Fruit fly (Drosophila melanogaster): Measurements from ENCODE around the gene CG9806.

The CG9806 gene

dm6 chrX:10601479-10601921 is 25.4 kb downstream of the CG9806 start (continued):
- TF ChIP-seq Bteb2 (GFP tag; optimal IDR thresholded peaks at IDR 0.05) (no peak), fd3F (GFP tag; optimal IDR thresholded peaks at IDR 0.05) (peak; percentile 4), chn (GFP tag; optimal IDR thresholded peaks at IDR 0.05) (peak; percentile 45), CG34376 (GFP tag; optimal IDR thresholded peaks at IDR 0.05) (peak; percentile 38), knrl (GFP tag; IDR thresholded peaks at IDR 0.05; ENCODE audit: partially characterized antibody) (no peak), CG33557 (GFP tag; optimal IDR thresholded peaks at IDR 0.05) (no peak), CG9797 (GFP tag; optimal IDR thresholded peaks at IDR 0.05) (no peak), ind (GFP tag; optimal IDR thresholded peaks at IDR 0.05) (peak; percentile 66), unc-4 (GFP tag; IDR thresholded peaks at IDR 0.05; ENCODE audit: partially characterized antibody) (no peak), Mes4 (GFP tag; optimal IDR thresholded peaks at IDR 0.05) (no peak), ara (GFP tag; IDR thresholded peaks at IDR 0.05) (no peak), az2 (GFP tag; optimal IDR thresholded peaks at IDR 0.05) (peak; percentile 53), CG8290 (GFP tag; optimal IDR thresholded peaks at IDR 0.05) (no peak), CG8290 (tag; optimal IDR thresholded peaks at IDR 0.05) (peak in 1 of 2 experiments; percentile 58), repo (GFP tag; optimal IDR thresholded peaks at IDR 0.05) (no peak), Vsx1 (GFP tag; optimal IDR thresholded peaks at IDR 0.05) (no peak), CG7839 (tag; optimal IDR thresholded peaks at IDR 0.05) (peak; percentile 46), usp (GFP tag; optimal IDR thresholded peaks at IDR 0.05) (no peak), row (GFP tag; IDR thresholded peaks at IDR 0.05) (peak; percentile 86), Fer3 (tag; optimal IDR thresholded peaks at IDR 0.05) (peak; percentile 40), Ptx1 (GFP tag; IDR thresholded peaks at IDR 0.05) (peak; percentile 59; the same call in 1 of the 2 replicates), sens (GFP tag) (peak; percentile 69), CG7372 (GFP tag; IDR thresholded peaks at IDR 0.05) (no peak), CG2199 (GFP tag; IDR thresholded peaks at IDR 0.05) (no peak), scrt (GFP tag; optimal IDR thresholded peaks at IDR 0.05) (no peak), CG11695 (GFP tag; IDR thresholded peaks at IDR 0.05) (no peak), D19A (tag; optimal IDR thresholded peaks at IDR 0.05) (no peak), Ssrp (tag; optimal IDR thresholded peaks at IDR 0.05) (peak; percentile 37), ap (GFP tag; IDR thresholded peaks at IDR 0.05) (no peak), amos (GFP tag; IDR thresholded peaks at IDR 0.05; ENCODE audit: partially characterized antibody) (peak; percentile 50), CG30020 (tag; optimal IDR thresholded peaks at IDR 0.05) (no peak), CoRest (tag; optimal IDR thresholded peaks at IDR 0.05) (peak; percentile 61), ase (GFP tag; IDR thresholded peaks at IDR 0.05) (peak; percentile 47; the same call in 1 of the 3 replicates), dati (GFP tag; IDR thresholded peaks at IDR 0.05) (no peak), Camta (GFP tag; optimal IDR thresholded peaks at IDR 0.05) (no peak), CG1792 (GFP tag; optimal IDR thresholded peaks at IDR 0.05) (no peak), BtbVII (GFP tag; optimal IDR thresholded peaks at IDR 0.05) (no peak), CG12942 (GFP tag; optimal IDR thresholded peaks at IDR 0.05) (no peak), seq (GFP tag; IDR thresholded peaks at IDR 0.05) (no peak), CG4854 (GFP tag; optimal IDR thresholded peaks at IDR 0.05) (no peak), ERR (GFP tag; optimal IDR thresholded peaks at IDR 0.05) (no peak), cwo (GFP tag; optimal IDR thresholded peaks at IDR 0.05) (no peak), crp (GFP tag; optimal IDR thresholded peaks at IDR 0.05) (no peak), Doc3 (GFP tag; IDR thresholded peaks at IDR 0.05; ENCODE audit: partially characterized antibody) (no peak), gro (GFP tag; optimal IDR thresholded peaks at IDR 0.05) (no peak), CG8388 (GFP tag; optimal IDR thresholded peaks at IDR 0.05) (peak; percentile 10), CG4328 (GFP tag; optimal IDR thresholded peaks at IDR 0.05) (peak; percentile 4), CG6272 (GFP tag; IDR thresholded peaks at IDR 0.05) (no peak), nerfin-1 (tag; optimal IDR thresholded peaks at IDR 0.05) (no peak), Kr (GFP tag; optimal IDR thresholded peaks at IDR 0.05) (no peak), Pdp1 (GFP tag; optimal IDR thresholded peaks at IDR 0.05) (no peak), crc (GFP tag; optimal IDR thresholded peaks at IDR 0.05) (no peak)
